Fruit fly (Drosophila melanogaster) S2 (cell line): ENCODE measurements around the gene CG7166.

Experiments used
- CG8478 ChIP-seq: fragments of >200 bp; optimal IDR thresholded peaks from 2 replicates; lab custom pipeline; 2018
- CTCF ChIP-seq, 2 experiments: fragments of >200 bp; optimal IDR thresholded peaks; 2 replicates each; lab custom pipeline; 2018

DNA sequence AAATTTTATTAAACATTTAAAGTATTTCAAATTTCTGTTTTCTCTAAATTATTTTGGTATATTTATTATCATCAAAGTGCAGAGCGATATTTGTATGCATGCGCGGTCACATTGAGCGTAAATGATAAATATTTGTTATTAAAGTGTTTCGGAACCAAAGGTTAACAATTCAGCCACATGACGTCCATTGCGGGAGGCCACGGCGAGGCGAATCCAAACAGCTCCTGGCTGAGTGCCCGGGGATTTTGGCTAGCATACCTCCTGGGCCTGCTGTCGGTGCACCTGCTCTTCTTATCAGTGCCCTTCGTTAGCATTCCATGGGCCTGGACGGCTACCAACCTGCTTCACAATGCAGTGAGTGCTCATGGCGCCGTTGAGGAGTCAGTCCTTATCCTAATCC is 9.8 kb upstream of the CG7166 start, which contains the start of gene ORMDL:
- TF ChIP-seq CTCF (optimal IDR thresholded peaks at IDR 0.05; lab: Kevin White, UChicago), result no peak
- no peak for TF ChIP-seq CG8478 (lab: Kevin White, UChicago)
